Fruit fly (Drosophila melanogaster): Measurements from ENCODE around the gene CG42866.

CG42866 gene

DNA sequence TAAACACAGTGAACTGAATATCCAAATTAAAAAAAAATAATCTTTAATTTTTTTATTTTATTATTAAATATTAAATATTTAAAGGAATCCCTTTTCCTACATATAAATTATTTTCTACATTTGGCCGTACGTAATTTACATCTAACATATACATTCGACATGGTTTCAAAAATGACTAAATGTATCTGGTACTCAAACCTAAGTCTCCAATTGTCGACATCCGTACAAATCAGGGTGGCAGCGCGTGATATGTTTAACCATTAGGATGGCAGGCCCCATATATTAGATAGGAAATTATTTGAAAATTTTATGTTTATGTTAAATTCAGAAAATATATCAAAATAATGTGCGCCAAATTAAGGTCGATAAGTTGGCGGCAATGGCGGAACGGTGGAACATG, 46.3 kb downstream of the CG42866 start:
- TF ChIP-seq noc (tag; optimal IDR thresholded peaks at IDR 0.05): no peak

DNA sequence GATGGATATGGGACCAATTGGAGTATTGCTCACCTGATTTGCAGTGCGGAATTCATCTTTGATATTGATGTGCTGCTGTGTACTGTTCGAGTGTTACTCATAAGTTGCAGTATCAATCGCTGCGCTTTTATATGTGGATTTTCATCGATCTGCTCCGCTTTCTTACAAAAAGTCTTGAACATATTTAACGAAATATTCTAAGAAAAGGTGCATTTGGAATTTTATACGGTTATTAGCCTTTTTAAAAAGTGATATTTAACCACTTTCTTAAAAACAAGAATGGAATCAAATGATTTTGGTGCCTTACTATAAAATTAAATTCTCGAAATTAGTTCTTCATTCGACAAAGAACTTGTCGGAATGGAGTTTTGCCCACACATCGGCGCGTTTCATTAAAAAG, 48.1 kb downstream of the CG42866 start, which contains the start of gene TotE:
TSS of gene TotE (minus strand) at position 101 of the 400 bp plus-strand sequence.
- no peak for TF ChIP-seq noc (tag; optimal IDR thresholded peaks at IDR 0.05)

DNA sequence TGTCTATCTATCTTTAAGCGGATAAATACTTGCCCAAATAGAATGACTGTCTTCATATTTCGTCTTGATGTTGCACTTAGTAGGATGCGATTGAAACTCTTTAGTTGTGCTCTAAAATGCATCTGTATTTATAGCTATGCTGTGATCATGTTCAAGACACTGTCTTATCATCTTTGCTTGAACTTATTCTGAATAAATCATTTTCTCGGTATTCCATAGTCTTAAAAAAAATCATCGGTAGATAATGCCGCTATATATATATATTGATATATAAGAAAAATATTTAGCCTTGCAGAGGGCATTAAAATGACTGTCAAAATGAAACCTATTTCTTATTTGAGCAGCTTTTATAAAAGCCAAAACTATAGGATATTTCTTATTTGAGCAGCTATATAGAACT, 49.2 kb downstream of the CG42866 start, which contains the start of gene TotF:
TSS of gene TotF (minus strand) at position 101 of the 400 bp plus-strand sequence.
- TF ChIP-seq noc (tag; optimal IDR thresholded peaks at IDR 0.05): no peak
